Fruit fly (Drosophila melanogaster) whole organism, embryonic: ENCODE results near the gene a10.

Source experiments
- CG11504 ChIP-seq: fragments of 200-800 bp; sonication (Bioruptor generic); optimal IDR thresholded peaks from 3 replicates; lab custom pipeline; 2019; ENCODE audit warnings: missing biosample characterization, mild to moderate bottlenecking, missing genetic modification characterization, moderate library complexity
- CG12744 ChIP-seq: fragments of 200-800 bp; sonication (Bioruptor generic); optimal IDR thresholded peaks from 2 replicates; lab custom pipeline; 2016; ENCODE audit warnings: missing biosample characterization, missing genetic modification characterization
- CG16813 ChIP-seq: fragments of 200-800 bp; sonication (Bioruptor generic); IDR thresholded peaks from 3 replicates; pipeline ENCODE4 v1.3.6; 2022; ENCODE audit warnings: missing biosample characterization, missing genetic modification characterization; ENCODE audit not compliant: partially characterized antibody
- CG2889 ChIP-seq: fragments of 200-800 bp; sonication (Bioruptor generic); IDR thresholded peaks from 3 replicates; pipeline ENCODE4 v1.3.6; 2022; ENCODE audit warnings: missing biosample characterization, missing genetic modification characterization
- CG6654 ChIP-seq: fragments of 200-800 bp; sonication (Bioruptor generic); optimal IDR thresholded peaks from 2 replicates; lab custom pipeline; 2017; ENCODE audit warnings: missing biosample characterization, mild to moderate bottlenecking, missing genetic modification characterization
- NfI ChIP-seq: fragments of 200-800 bp; sonication (Bioruptor generic); optimal IDR thresholded peaks from 3 replicates; lab custom pipeline; 2018; ENCODE audit warnings: missing biosample characterization, mild to moderate bottlenecking, missing genetic modification characterization, moderate library complexity
- ash1 ChIP-seq: fragments of 200-800 bp; sonication (Bioruptor generic); optimal IDR thresholded peaks from 2 replicates; lab custom pipeline; 2018; ENCODE audit warnings: missing biosample characterization, mild to moderate bottlenecking, missing genetic modification characterization
- h ChIP-seq: fragments of >200 bp; optimal IDR thresholded peaks from 2 replicates; lab custom pipeline; 2017
- pan ChIP-seq, 4 experiments: fragments of >200 bp in 3 of 4; fragments of 200-800 bp in 1 of 4; sonication (Bioruptor generic) in 1 of 4; optimal IDR thresholded peaks in 3 of 4; IDR thresholded peaks in 1 of 4; 2 replicates each; pipeline versions ENCODE4 v1.3.6 to Lab custom; 2017 to 2022; ENCODE audit warnings: missing biosample characterization in 2 of 4, missing genetic modification characterization in 2 of 4, mixed read lengths in 1 of 4
- shn ChIP-seq: fragments of 200-800 bp; sonication (Bioruptor generic); optimal IDR thresholded peaks from 3 replicates; lab custom pipeline; 2016; ENCODE audit warnings: missing biosample characterization, missing genetic modification characterization

DNA sequence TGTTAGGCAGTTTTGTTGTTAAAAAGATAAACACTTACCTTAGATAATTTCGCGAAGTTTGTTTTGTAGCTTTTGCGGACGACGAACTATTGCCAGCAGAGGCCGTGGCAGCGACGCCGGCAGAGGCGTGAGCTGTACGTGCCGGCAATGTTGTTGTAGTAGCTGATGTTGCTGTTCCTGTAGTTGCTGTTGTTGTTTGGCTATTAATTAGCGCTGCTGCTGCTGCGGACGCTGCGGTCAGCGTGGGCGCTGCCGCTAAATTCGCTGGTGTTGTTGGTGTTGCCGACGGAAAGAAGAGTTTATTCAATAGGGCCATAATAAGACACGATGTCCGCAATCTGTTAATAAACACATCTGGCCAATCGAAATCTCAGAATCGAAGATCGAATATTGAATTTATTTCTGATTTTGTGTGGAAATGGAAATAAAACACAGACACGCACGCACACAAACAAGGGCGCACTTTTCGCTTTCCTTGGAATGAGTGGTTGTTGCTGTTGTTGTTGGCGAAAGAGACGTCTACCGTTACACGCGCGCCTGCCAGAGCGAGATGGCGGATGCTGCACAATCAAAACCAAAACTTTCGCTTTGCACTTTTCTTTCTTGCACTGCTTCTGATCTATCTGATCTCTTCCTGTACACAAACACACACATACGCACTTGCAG, 12.1 kb downstream of the a10 start:
- TF ChIP-seq CG11504 (tag; lab: Kevin White, UChicago), result no peak
- TF ChIP-seq h (lab: Kevin White, UChicago), result no peak
- TF ChIP-seq CG2889, result no peak
- no peak for TF ChIP-seq pan (optimal IDR thresholded peaks at IDR 0.05; lab: Kevin White, UChicago)
- no peak for TF ChIP-seq pan (GFP tag; optimal IDR thresholded peaks at IDR 0.05 in 1 of 2, IDR thresholded peaks at IDR 0.05 in 1 of 2)
- no peak for TF ChIP-seq NfI (GFP tag; lab: Kevin White, UChicago)
- TF ChIP-seq ash1, result no peak
- TF ChIP-seq CG16813 (GFP tag; lab: Robert Waterston, UW), result no peak
- no peak for TF ChIP-seq shn (GFP tag; lab: Kevin White, UChicago)
- no peak for TF ChIP-seq CG12744 (GFP tag; lab: Kevin White, UChicago)
- no peak for TF ChIP-seq CG6654 (GFP tag; lab: Kevin White, UChicago)
